Fruit fly (Drosophila melanogaster) whole organism, pupa: ENCODE results near the gene Glut4EF.

Experiments used
- CG14655 ChIP-seq: fragments of 200-800 bp; sonication (Bioruptor generic); optimal IDR thresholded peaks from 3 replicates; lab custom pipeline; 2017; ENCODE audit warnings: mild to moderate bottlenecking, missing biosample characterization, missing genetic modification reagents, missing genetic modification characterization
- CG32121 ChIP-seq: fragments of 200-800 bp; sonication (Bioruptor generic); IDR thresholded peaks from 2 replicates; pipeline ENCODE4 v1.3.6; 2022; ENCODE audit warnings: missing biosample characterization, missing genetic modification characterization
- Pif1B ChIP-seq: fragments of 200-800 bp; sonication (Bioruptor generic); optimal IDR thresholded peaks from 3 replicates; lab custom pipeline; 2016; ENCODE audit warnings: missing biosample characterization, missing genetic modification characterization

- TF ChIP-seq CG14655 (GFP tag; lab: Kevin White, UChicago) = peak; percentile 11
- no peak for TF ChIP-seq CG32121 (GFP tag; lab: Robert Waterston, UW)
- no peak for TF ChIP-seq Pif1B
These were observed 160.5 kb downstream of the Glut4EF start for dm6 chr3R:10034995-10035446.
